Fruit fly (Drosophila melanogaster): ENCODE data around the gene XNP.

The XNP gene

DNA sequence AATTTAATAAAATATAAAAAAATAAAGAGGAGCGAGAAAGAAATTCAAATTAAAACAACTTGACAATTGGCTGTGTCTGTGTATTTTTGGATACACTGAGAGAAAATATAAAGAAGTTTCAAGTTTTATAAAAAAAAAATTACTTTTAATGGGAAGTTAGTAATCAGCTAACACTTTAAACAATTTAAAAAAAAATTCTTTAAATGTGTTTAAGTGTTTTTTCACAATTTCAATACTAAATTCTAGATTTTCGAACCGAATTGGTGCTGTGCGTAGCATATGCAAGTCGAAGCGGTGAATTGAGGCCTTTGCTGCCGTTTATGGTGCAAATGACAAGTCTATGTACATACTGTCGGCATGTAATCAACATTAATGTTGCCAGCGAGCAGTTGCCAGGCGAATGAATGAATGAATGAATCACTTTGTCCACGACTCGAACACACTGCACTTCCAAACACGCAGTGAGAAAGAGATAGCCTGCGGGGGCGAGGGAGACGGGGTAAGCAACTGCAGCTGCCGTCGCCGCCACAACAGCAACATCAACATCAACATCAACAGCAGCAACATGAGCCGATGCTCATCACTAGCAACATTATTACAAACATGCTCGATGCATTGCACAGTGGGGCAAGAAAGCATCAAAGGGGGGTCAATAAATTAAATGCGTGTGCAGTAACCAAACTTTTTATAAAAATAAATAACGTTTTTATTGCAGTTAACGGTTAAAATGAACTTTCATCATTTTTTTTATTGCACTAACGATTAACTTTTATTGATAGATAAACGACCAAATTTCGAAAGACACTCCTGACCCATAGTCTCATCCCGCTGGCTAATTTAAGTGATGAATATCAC is 36.9 kb downstream of the XNP start:
- TF ChIP-seq h (optimal IDR thresholded peaks at IDR 0.05): no peak
- no peak for TF ChIP-seq insv (optimal IDR thresholded peaks at IDR 0.05)
- no peak for TF ChIP-seq Sin3A (optimal IDR thresholded peaks at IDR 0.05)
- no peak for TF ChIP-seq ttk (optimal IDR thresholded peaks at IDR 0.05)
- TF ChIP-seq psq (optimal IDR thresholded peaks at IDR 0.05): no peak
- no peak for TF ChIP-seq Myc (optimal IDR thresholded peaks at IDR 0.05)

dm6 chr3R:25438353-25438986 is 44.2 kb downstream of the XNP start:
- TF ChIP-seq insv (optimal IDR thresholded peaks at IDR 0.05) (no peak), ttk (optimal IDR thresholded peaks at IDR 0.05) (no peak), Sin3A (optimal IDR thresholded peaks at IDR 0.05) (no peak), Myc (optimal IDR thresholded peaks at IDR 0.05) (no peak), psq (optimal IDR thresholded peaks at IDR 0.05) (no peak), h (optimal IDR thresholded peaks at IDR 0.05) (no peak)

dm6 chr3R:25437254-25437810 is 45.3 kb downstream of the XNP start:
- no peak for TF ChIP-seq Myc (optimal IDR thresholded peaks at IDR 0.05)
- TF ChIP-seq insv (optimal IDR thresholded peaks at IDR 0.05): no peak
- TF ChIP-seq h (optimal IDR thresholded peaks at IDR 0.05): no peak
- TF ChIP-seq ttk (optimal IDR thresholded peaks at IDR 0.05): no peak
- no peak for TF ChIP-seq psq (optimal IDR thresholded peaks at IDR 0.05)
- no peak for TF ChIP-seq Sin3A (optimal IDR thresholded peaks at IDR 0.05)
